In genomic region chrIV:10176252-10176730, ce11 we compare ENCODE assay signal across 7 worm cellular contexts.
A peak's percentile ranks its signal among the peaks of the same experiment; 100 is the strongest.
TF ChIP-seq lines count a peak whose summit lies in the region.

Gene rack-1 (plus strand): TSS chrIV:10176680.

TF ChIP-seq in whole organism, L1 larva, 84 proteins besides CTCF, POLR2A, EP300 and RAD21 (continues in another document):
- TF ChIP-seq nhr-47 (tag; optimal IDR thresholded peaks at IDR 0.05; lab: Kevin White, UChicago) (peak; percentile 59), snpc-4 (tag; optimal IDR thresholded peaks at IDR 0.05; lab: Kevin White, UChicago) (peak; percentile 15), ztf-11 (tag; optimal IDR thresholded peaks at IDR 0.05; lab: Kevin White, UChicago) (no peak), F16B12.6 (tag; optimal IDR thresholded peaks at IDR 0.05; lab: Kevin White, UChicago) (peak; percentile 39), ces-1 (GFP tag; optimal IDR thresholded peaks at IDR 0.05; lab: Kevin White, UChicago) (no peak), mdl-1 (tag; optimal IDR thresholded peaks at IDR 0.05; lab: Kevin White, UChicago) (peak in 1 of 2 experiments; percentile 38), irx-1 (tag; optimal IDR thresholded peaks at IDR 0.05; lab: Kevin White, UChicago) (peak; percentile 17), fkh-10 (GFP tag; optimal IDR thresholded peaks at IDR 0.05; lab: Kevin White, UChicago) (no peak), skn-1 (tag; optimal IDR thresholded peaks at IDR 0.05; lab: Kevin White, UChicago) (peak; percentile 26), C04F5.9 (tag; optimal IDR thresholded peaks at IDR 0.05; lab: Kevin White, UChicago) (no peak), vab-15 (tag; optimal IDR thresholded peaks at IDR 0.05; lab: Kevin White, UChicago) (no peak), unc-98 (GFP tag; IDR thresholded peaks at IDR 0.05; lab: Robert Waterston, UW) (no peak), isw-1 (GFP tag; IDR thresholded peaks at IDR 0.05; lab: Robert Waterston, UW) (peak; percentile 7; the same call in 1 of the 2 replicates)

TF ChIP-seq in whole organism, L2 larva, 48 proteins besides CTCF, POLR2A, EP300 and RAD21 (continues in another document):
- peak; percentile 33 for TF ChIP-seq lin-13 (GFP tag; optimal IDR thresholded peaks at IDR 0.05; lab: Kevin White, UChicago)
- TF ChIP-seq gmeb-1 (tag; optimal IDR thresholded peaks at IDR 0.05; lab: Kevin White, UChicago), result peak; percentile 63
- TF ChIP-seq ceh-16 (tag; optimal IDR thresholded peaks at IDR 0.05; lab: Kevin White, UChicago), result peak; percentile 47
- TF ChIP-seq nhr-77 (tag; optimal IDR thresholded peaks at IDR 0.05; lab: Kevin White, UChicago), result no peak
- TF ChIP-seq unc-55 (GFP tag; optimal IDR thresholded peaks at IDR 0.05; lab: Kevin White, UChicago), result peak; percentile 83
- peak; percentile 6 for TF ChIP-seq lin-11 (tag; optimal IDR thresholded peaks at IDR 0.05; lab: Kevin White, UChicago)
- peak; percentile 12 for TF ChIP-seq egl-27 (tag; optimal IDR thresholded peaks at IDR 0.05; lab: Kevin White, UChicago)
- peak; percentile 35 for TF ChIP-seq sma-3 (GFP tag; optimal IDR thresholded peaks at IDR 0.05; lab: Kevin White, UChicago)
- peak; percentile 27 for TF ChIP-seq nhr-21 (tag; optimal IDR thresholded peaks at IDR 0.05; lab: Kevin White, UChicago)
- peak; percentile 60 for TF ChIP-seq nhr-129 (tag; optimal IDR thresholded peaks at IDR 0.05; lab: Kevin White, UChicago)
- TF ChIP-seq ztf-11 (tag; optimal IDR thresholded peaks at IDR 0.05; lab: Kevin White, UChicago), result no peak
- peak; percentile 23 for TF ChIP-seq fos-1 (tag; optimal IDR thresholded peaks at IDR 0.05; lab: Kevin White, UChicago)
- TF ChIP-seq lsy-2 (tag; optimal IDR thresholded peaks at IDR 0.05; lab: Kevin White, UChicago), result peak; percentile 38 to 82

TF ChIP-seq in whole organism, L3 larva, 47 proteins besides CTCF, POLR2A, EP300 and RAD21 (continues in another document):
- TF ChIP-seq ceh-16 (tag; optimal IDR thresholded peaks at IDR 0.05; lab: Kevin White, UChicago), result no peak
- TF ChIP-seq nhr-67 (tag; optimal IDR thresholded peaks at IDR 0.05; lab: Kevin White, UChicago), result no peak
- no peak for TF ChIP-seq tbx-2 (tag; optimal IDR thresholded peaks at IDR 0.05; lab: Kevin White, UChicago)
- TF ChIP-seq zag-1 (tag; optimal IDR thresholded peaks at IDR 0.05; lab: Kevin White, UChicago), result no peak
- TF ChIP-seq nfya-1 (tag; optimal IDR thresholded peaks at IDR 0.05; lab: Kevin White, UChicago; ENCODE audit: insufficient read depth), result peak; percentile 85
- peak; percentile 64 for TF ChIP-seq lin-15B (tag; optimal IDR thresholded peaks at IDR 0.05; lab: Kevin White, UChicago)
- no peak for TF ChIP-seq fkh-10 (GFP tag; optimal IDR thresholded peaks at IDR 0.05; lab: Kevin White, UChicago)
- TF ChIP-seq lin-39 (tag; optimal IDR thresholded peaks at IDR 0.05; lab: Kevin White, UChicago), result peak; percentile 79
- TF ChIP-seq nhr-76 (tag; optimal IDR thresholded peaks at IDR 0.05; lab: Kevin White, UChicago), result no peak
- TF ChIP-seq mml-1 (tag; optimal IDR thresholded peaks at IDR 0.05; lab: Kevin White, UChicago), result no peak
- TF ChIP-seq fkh-2 (tag; optimal IDR thresholded peaks at IDR 0.05; lab: Kevin White, UChicago), result no peak
- TF ChIP-seq skn-1 (tag; optimal IDR thresholded peaks at IDR 0.05; lab: Kevin White, UChicago), result no peak
- TF ChIP-seq snpc-4 (tag; optimal IDR thresholded peaks at IDR 0.05; lab: Kevin White, UChicago), result peak; percentile 47
- no peak for TF ChIP-seq fos-1 (tag; optimal IDR thresholded peaks at IDR 0.05; lab: Kevin White, UChicago)

TF ChIP-seq in whole organism, L4 larva, 104 proteins besides CTCF, POLR2A, EP300 and RAD21 (continues in another document):
- peak; percentile 11 for TF ChIP-seq fkh-10 (GFP tag; optimal IDR thresholded peaks at IDR 0.05; lab: Kevin White, UChicago)
- TF ChIP-seq lsy-2 (tag; optimal IDR thresholded peaks at IDR 0.05; lab: Kevin White, UChicago), result peak in 1 of 2 experiments; percentile 79
- TF ChIP-seq set-16 (GFP tag; IDR thresholded peaks at IDR 0.05; lab: Robert Waterston, UW), result no peak
- peak in 1 of 2 experiments; percentile 7 for TF ChIP-seq mdl-1 (tag; optimal IDR thresholded peaks at IDR 0.05; lab: Kevin White, UChicago)
- TF ChIP-seq aly-2 (tag; optimal IDR thresholded peaks at IDR 0.05; lab: Kevin White, UChicago), result no peak
- peak; percentile 44 for TF ChIP-seq nhr-28 (tag; optimal IDR thresholded peaks at IDR 0.05; lab: Kevin White, UChicago)
- no peak for TF ChIP-seq nhr-25 (tag; optimal IDR thresholded peaks at IDR 0.05; lab: Kevin White, UChicago; ENCODE audit: borderline replicate concordance, insufficient read depth)
- TF ChIP-seq hif-1 (tag; optimal IDR thresholded peaks at IDR 0.05; lab: Kevin White, UChicago), result peak in 1 of 2 experiments; percentile 18
- no peak for TF ChIP-seq lim-7 (GFP tag; IDR thresholded peaks at IDR 0.05; lab: Robert Waterston, UW)
- TF ChIP-seq ztf-11 (tag; optimal IDR thresholded peaks at IDR 0.05; lab: Kevin White, UChicago), result no peak
- TF ChIP-seq nhr-6 (tag; optimal IDR thresholded peaks at IDR 0.05; lab: Kevin White, UChicago), result no peak
- no peak for TF ChIP-seq zip-11 (GFP tag; IDR thresholded peaks at IDR 0.05; lab: Robert Waterston, UW)
- no peak for TF ChIP-seq mxl-2 (GFP tag; conservative IDR thresholded peaks at IDR 0.05; lab: Robert Waterston, UW)
- peak; percentile 65 for TF ChIP-seq mep-1 (tag; optimal IDR thresholded peaks at IDR 0.05; lab: Kevin White, UChicago)

TF ChIP-seq in whole organism, late embryonic, 69 proteins besides CTCF, POLR2A, EP300 and RAD21:
- peak; percentile 3 for TF ChIP-seq fax-1 (tag; optimal IDR thresholded peaks at IDR 0.05; lab: Kevin White, UChicago)
- TF ChIP-seq hlh-13 (GFP tag; optimal IDR thresholded peaks at IDR 0.05; lab: Kevin White, UChicago), result no peak
- peak; percentile 66 for TF ChIP-seq unc-42 (tag; optimal IDR thresholded peaks at IDR 0.05; lab: Kevin White, UChicago)
- no peak for TF ChIP-seq unc-3 (GFP tag; conservative IDR thresholded peaks at IDR 0.05; lab: Robert Waterston, UW)
- TF ChIP-seq unc-3 (tag; optimal IDR thresholded peaks at IDR 0.05; lab: Kevin White, UChicago), result no peak
- no peak for TF ChIP-seq tbx-7 (tag; optimal IDR thresholded peaks at IDR 0.05; lab: Kevin White, UChicago)
- TF ChIP-seq ceh-14 (tag; optimal IDR thresholded peaks at IDR 0.05; lab: Kevin White, UChicago), result no peak
- no peak for TF ChIP-seq pag-3 (tag; optimal IDR thresholded peaks at IDR 0.05; lab: Kevin White, UChicago; ENCODE audit: borderline replicate concordance)
- peak; percentile 20 for TF ChIP-seq nfya-1 (tag; optimal IDR thresholded peaks at IDR 0.05; lab: Kevin White, UChicago)
- TF ChIP-seq C38D4.7 (GFP tag; optimal IDR thresholded peaks at IDR 0.05; lab: Kevin White, UChicago), result no peak
- TF ChIP-seq ahr-1 (tag; optimal IDR thresholded peaks at IDR 0.05; lab: Kevin White, UChicago), result no peak
- no peak for TF ChIP-seq ztf-16 (tag; optimal IDR thresholded peaks at IDR 0.05; lab: Kevin White, UChicago)
- peak; percentile 11 for TF ChIP-seq ceh-31 (tag; optimal IDR thresholded peaks at IDR 0.05; lab: Kevin White, UChicago)

TF ChIP-seq in whole organism, mixed stage, embryonic, 35 proteins besides CTCF, POLR2A, EP300 and RAD21:
- TF ChIP-seq ces-1 (GFP tag; optimal IDR thresholded peaks at IDR 0.05; lab: Kevin White, UChicago) (peak; percentile 83), unc-62 (GFP tag; optimal IDR thresholded peaks at IDR 0.05; lab: Kevin White, UChicago) (peak; percentile 4), ceh-39 (tag; optimal IDR thresholded peaks at IDR 0.05; lab: Kevin White, UChicago) (peak; percentile 27), mep-1 (tag; optimal IDR thresholded peaks at IDR 0.05; lab: Kevin White, UChicago) (peak; percentile 64), lsy-2 (tag; optimal IDR thresholded peaks at IDR 0.05; lab: Kevin White, UChicago) (peak; percentile 59), pha-4 (tag; optimal IDR thresholded peaks at IDR 0.05; lab: Kevin White, UChicago) (peak; percentile 48), nhr-28 (tag; optimal IDR thresholded peaks at IDR 0.05; lab: Kevin White, UChicago) (no peak), unc-120 (tag; optimal IDR thresholded peaks at IDR 0.05; lab: Kevin White, UChicago; ENCODE audit: poor library complexity, severe bottlenecking) (no peak), lin-13 (tag; optimal IDR thresholded peaks at IDR 0.05; lab: Kevin White, UChicago) (no peak), nhr-237 (tag; optimal IDR thresholded peaks at IDR 0.05; lab: Kevin White, UChicago) (peak; percentile 33)

TF ChIP-seq in whole organism, young adult, 124 proteins besides CTCF, POLR2A, EP300 and RAD21 (continues in another document):
- TF ChIP-seq ceh-100 (GFP tag; IDR thresholded peaks at IDR 0.05; lab: Robert Waterston, UW), result no peak
- TF ChIP-seq Y56A3A.18 (GFP tag; IDR thresholded peaks at IDR 0.05; lab: Robert Waterston, UW), result no peak
- TF ChIP-seq madf-3 (GFP tag; IDR thresholded peaks at IDR 0.05; lab: Robert Waterston, UW), result no peak
- TF ChIP-seq ztf-28 (GFP tag; IDR thresholded peaks at IDR 0.05; lab: Robert Waterston, UW), result no peak
- TF ChIP-seq bed-1 (GFP tag; IDR thresholded peaks at IDR 0.05; lab: Robert Waterston, UW), result no peak
- TF ChIP-seq unc-130 (GFP tag; optimal IDR thresholded peaks at IDR 0.05; lab: Kevin White, UChicago), result no peak
- TF ChIP-seq lsl-1 (GFP tag; optimal IDR thresholded peaks at IDR 0.05; lab: Kevin White, UChicago), result peak; percentile 15
- peak; percentile 81 for TF ChIP-seq F23B12.7 (tag; optimal IDR thresholded peaks at IDR 0.05; lab: Kevin White, UChicago; ENCODE audit: insufficient read depth)
- no peak for TF ChIP-seq egl-44 (GFP tag; IDR thresholded peaks at IDR 0.05; lab: Robert Waterston, UW)
- TF ChIP-seq F39B2.1 (GFP tag; IDR thresholded peaks at IDR 0.05; lab: Robert Waterston, UW), result no peak
- TF ChIP-seq lin-26 (GFP tag; IDR thresholded peaks at IDR 0.05; lab: Robert Waterston, UW), result no peak
- no peak for TF ChIP-seq K12H6.12 (tag; optimal IDR thresholded peaks at IDR 0.05; lab: Kevin White, UChicago)
- TF ChIP-seq pbrm-1 (GFP tag; IDR thresholded peaks at IDR 0.05; lab: Robert Waterston, UW), result peak; percentile 9; the same call in 1 of the 2 replicates
- TF ChIP-seq efl-1 (GFP tag; optimal IDR thresholded peaks at IDR 0.05; lab: Kevin White, UChicago), result peak; percentile 23
- peak; percentile 28 for TF ChIP-seq lin-40 (tag; optimal IDR thresholded peaks at IDR 0.05; lab: Kevin White, UChicago)
- TF ChIP-seq let-526 (GFP tag; IDR thresholded peaks at IDR 0.05; lab: Robert Waterston, UW), result no peak
- no peak for TF ChIP-seq hlh-26 (GFP tag; conservative IDR thresholded peaks at IDR 0.05; lab: Robert Waterston, UW)
- TF ChIP-seq dox-1 (GFP tag; IDR thresholded peaks at IDR 0.05; lab: Robert Waterston, UW), result no peak
- TF ChIP-seq hmg-20 (GFP tag; IDR thresholded peaks at IDR 0.05; lab: Robert Waterston, UW), result no peak
- TF ChIP-seq hmg-1.2 (GFP tag; IDR thresholded peaks at IDR 0.05; lab: Robert Waterston, UW), result peak; percentile 33; the same call in 1 of the 2 replicates
- TF ChIP-seq zfh-2 (GFP tag; conservative IDR thresholded peaks at IDR 0.05; lab: Robert Waterston, UW), result no peak
- TF ChIP-seq ceh-27 (GFP tag; optimal IDR thresholded peaks at IDR 0.05; lab: Kevin White, UChicago), result no peak
- TF ChIP-seq ztf-22 (GFP tag; optimal IDR thresholded peaks at IDR 0.05; lab: Kevin White, UChicago), result no peak
- no peak for TF ChIP-seq C06A6.2 (GFP tag; conservative IDR thresholded peaks at IDR 0.05; lab: Robert Waterston, UW)
- no peak for TF ChIP-seq attf-3 (GFP tag; conservative IDR thresholded peaks at IDR 0.05; lab: Robert Waterston, UW)
